Fruit fly (Drosophila melanogaster) whole organism, prepupa: ENCODE measurements around the gene CG14770.

Experiments
- CG11294 ChIP-seq: fragments of 200-800 bp; sonication (Bioruptor generic); IDR thresholded peaks from 2 replicates; pipeline ENCODE4 v1.3.6; 2022; ENCODE audit warnings: missing biosample characterization, missing genetic modification characterization
- CG11762 ChIP-seq: fragments of 200-800 bp; sonication (Bioruptor generic); optimal IDR thresholded peaks from 3 replicates; lab custom pipeline; 2016; ENCODE audit warnings: missing biosample characterization, missing genetic modification characterization; ENCODE audit not compliant: insufficient read depth
- CG11902 ChIP-seq: fragments of 200-800 bp; sonication (Bioruptor generic); optimal IDR thresholded peaks from 3 replicates; lab custom pipeline; 2016; ENCODE audit warnings: missing biosample characterization, missing genetic modification characterization
- CG15336 ChIP-seq: fragments of 200-800 bp; sonication (Bioruptor generic); IDR thresholded peaks from 2 replicates; pipeline ENCODE4 v1.3.6; 2022; ENCODE audit warnings: missing biosample characterization, missing genetic modification characterization
- CG16779 ChIP-seq: fragments of 200-800 bp; sonication (Bioruptor generic); optimal IDR thresholded peaks from 3 replicates; lab custom pipeline; 2017; ENCODE audit warnings: missing biosample characterization, mild to moderate bottlenecking, missing genetic modification characterization
- CG3032 ChIP-seq: fragments of 200-800 bp; optimal IDR thresholded peaks from 2 replicates; lab custom pipeline; 2019; ENCODE audit warnings: missing biosample characterization, mild to moderate bottlenecking, missing genetic modification characterization, moderate library complexity
- CG31627 ChIP-seq: fragments of 200-800 bp; sonication (Bioruptor generic); optimal IDR thresholded peaks from 3 replicates; lab custom pipeline; 2016; ENCODE audit warnings: missing biosample characterization, missing genetic modification characterization
- CG32006 ChIP-seq: fragments of 200-800 bp; sonication (Bioruptor generic); optimal IDR thresholded peaks from 3 replicates; lab custom pipeline; 2017; ENCODE audit warnings: missing biosample characterization, mild to moderate bottlenecking, missing genetic modification characterization
- CG4318 ChIP-seq: fragments of 200-800 bp; sonication (Bioruptor generic); optimal IDR thresholded peaks from 3 replicates; lab custom pipeline; 2017; ENCODE audit warnings: missing biosample characterization, mild to moderate bottlenecking, missing genetic modification characterization
- CG6792 ChIP-seq: fragments of 200-800 bp; sonication (Bioruptor generic); optimal IDR thresholded peaks from 3 replicates; lab custom pipeline; 2016; ENCODE audit warnings: missing biosample characterization, missing genetic modification characterization
- CG6808 ChIP-seq: fragments of 200-800 bp; sonication (Bioruptor generic); optimal IDR thresholded peaks from 3 replicates; lab custom pipeline; 2017; ENCODE audit warnings: missing biosample characterization, missing genetic modification characterization, mild to moderate bottlenecking, moderate library complexity, missing genetic modification reagents
- CG6854 ChIP-seq: fragments of 200-800 bp; sonication (Bioruptor generic); optimal IDR thresholded peaks from 2 replicates; lab custom pipeline; 2017; ENCODE audit warnings: missing biosample characterization, mild to moderate bottlenecking, missing genetic modification characterization
- CG7368 ChIP-seq: fragments of 200-800 bp; sonication (Bioruptor generic); optimal IDR thresholded peaks from 3 replicates; lab custom pipeline; 2016; ENCODE audit warnings: missing biosample characterization, missing genetic modification characterization
- CG8119 ChIP-seq: fragments of 200-800 bp; sonication (Bioruptor generic); IDR thresholded peaks from 3 replicates; pipeline ENCODE4 v1.3.6; 2022; ENCODE audit warnings: missing biosample characterization, missing genetic modification characterization
- CG8319 ChIP-seq: fragments of 200-800 bp; sonication (Bioruptor generic); optimal IDR thresholded peaks from 3 replicates; lab custom pipeline; 2016; ENCODE audit warnings: missing biosample characterization, missing genetic modification characterization
- Eip78C ChIP-seq: fragments of 200-800 bp; sonication (Bioruptor generic); peaks from one replicate; lab custom pipeline; 2016; ENCODE audit warnings: missing biosample characterization, missing genetic modification characterization
- Ets21C ChIP-seq: fragments of 200-800 bp; sonication (Bioruptor generic); optimal IDR thresholded peaks from 3 replicates; lab custom pipeline; 2016; ENCODE audit warnings: missing biosample characterization, missing genetic modification characterization
- Gug ChIP-seq: fragments of 200-800 bp; sonication (Bioruptor generic); IDR thresholded peaks from 2 replicates; pipeline ENCODE4 v1.3.6; 2022; ENCODE audit warnings: missing biosample characterization, missing genetic modification characterization
- Hr38 ChIP-seq: sonication (Bioruptor generic); optimal IDR thresholded peaks from 2 replicates; lab custom pipeline; 2016; ENCODE audit warnings: missing biosample characterization, missing genetic modification characterization
- Hr4 ChIP-seq: fragments of 200-800 bp; sonication (Bioruptor generic); optimal IDR thresholded peaks from 3 replicates; lab custom pipeline; 2016; ENCODE audit warnings: missing biosample characterization, missing genetic modification characterization
- OdsH ChIP-seq: fragments of 200-800 bp; sonication (Bioruptor generic); optimal IDR thresholded peaks from 3 replicates; lab custom pipeline; 2016; ENCODE audit warnings: missing biosample characterization, missing genetic modification characterization
- Smox ChIP-seq: fragments of 200-800 bp; sonication (Bioruptor generic); optimal IDR thresholded peaks from 3 replicates; lab custom pipeline; 2016; ENCODE audit warnings: missing biosample characterization, missing genetic modification characterization
- Sox102F ChIP-seq: fragments of 200-800 bp; sonication (Bioruptor generic); optimal IDR thresholded peaks from 2 replicates; lab custom pipeline; 2016; ENCODE audit warnings: missing biosample characterization, mild to moderate bottlenecking, missing genetic modification characterization
- Sox14 ChIP-seq: fragments of 200-800 bp; sonication (Bioruptor generic); optimal IDR thresholded peaks from 3 replicates; lab custom pipeline; 2016; ENCODE audit warnings: missing biosample characterization, missing genetic modification characterization
- dac ChIP-seq: fragments of 200-800 bp; sonication (Bioruptor generic); optimal IDR thresholded peaks from 2 replicates; lab custom pipeline; 2017; ENCODE audit warnings: missing biosample characterization, mild to moderate bottlenecking, missing genetic modification characterization
- dsx ChIP-seq: fragments of 200-800 bp; optimal IDR thresholded peaks from 3 replicates; lab custom pipeline; 2019; ENCODE audit warnings: missing biosample characterization, mild to moderate bottlenecking, missing genetic modification characterization, moderate library complexity; ENCODE audit not compliant: poor library complexity, severe bottlenecking
- eg ChIP-seq: fragments of 200-800 bp; sonication (Bioruptor generic); IDR thresholded peaks from 3 replicates; pipeline ENCODE4 v1.3.6; 2022; ENCODE audit warnings: missing biosample characterization, missing genetic modification characterization
- esn ChIP-seq: fragments of 200-800 bp; sonication (Bioruptor generic); optimal IDR thresholded peaks from 2 replicates; lab custom pipeline; 2016; ENCODE audit warnings: missing biosample characterization, mild to moderate bottlenecking, missing genetic modification characterization, moderate library complexity
- fd59A ChIP-seq: fragments of 200-800 bp; sonication (Bioruptor generic); optimal IDR thresholded peaks from 2 replicates; lab custom pipeline; 2017; ENCODE audit warnings: missing biosample characterization, mild to moderate bottlenecking, missing genetic modification characterization, missing genetic modification reagents
- fd85E ChIP-seq: fragments of 200-800 bp; sonication (Bioruptor generic); optimal IDR thresholded peaks from 3 replicates; lab custom pipeline; 2016; ENCODE audit warnings: missing biosample characterization, missing genetic modification characterization
- net ChIP-seq: fragments of 200-800 bp; sonication (Bioruptor generic); optimal IDR thresholded peaks from 3 replicates; lab custom pipeline; 2016; ENCODE audit warnings: missing biosample characterization, missing genetic modification characterization
- pdm3 ChIP-seq: fragments of 200-800 bp; sonication (Bioruptor generic); optimal IDR thresholded peaks from 3 replicates; lab custom pipeline; 2016; ENCODE audit warnings: missing biosample characterization, missing genetic modification characterization
- salr ChIP-seq, 2 experiments: fragments of 200-800 bp; sonication (Bioruptor generic); optimal IDR thresholded peaks; 3 replicates each; lab custom pipeline; 2016 to 2018; ENCODE audit warnings: missing biosample characterization in 2 of 2, missing genetic modification characterization in 2 of 2, mild to moderate bottlenecking in 1 of 2
- spab ChIP-seq: fragments of 200-800 bp; sonication (Bioruptor generic); optimal IDR thresholded peaks from 2 replicates; lab custom pipeline; 2017; ENCODE audit warnings: missing biosample characterization, mild to moderate bottlenecking, missing genetic modification characterization, missing genetic modification reagents
- svp ChIP-seq: fragments of 200-800 bp; sonication (Bioruptor generic); peaks from one replicate; lab custom pipeline; 2016; ENCODE audit warnings: missing biosample characterization, missing genetic modification characterization
- topi ChIP-seq: fragments of 200-800 bp; sonication (Bioruptor generic); optimal IDR thresholded peaks from 3 replicates; lab custom pipeline; 2016; ENCODE audit warnings: missing biosample characterization, missing genetic modification characterization

CG14770 gene

dm6 chrX:1399056-1400003 lies 30.3 kb downstream of the CG14770 start (continued):
- TF ChIP-seq esn (GFP tag; lab: Kevin White, UChicago) (peak; percentile 27), CG11294 (GFP tag; lab: Robert Waterston, UW) (no peak), CG8119 (GFP tag; lab: Robert Waterston, UW) (peak; percentile 35; the same call in 2 of the 3 replicates), CG11762 (GFP tag; lab: Kevin White, UChicago) (no peak), CG4318 (GFP tag; lab: Kevin White, UChicago) (no peak), CG3032 (tag; lab: Kevin White, UChicago) (peak; percentile 5), CG11902 (GFP tag; lab: Kevin White, UChicago) (no peak), Ets21C (GFP tag; lab: Kevin White, UChicago) (no peak), fd85E (no peak), topi (GFP tag; lab: Kevin White, UChicago) (no peak), CG16779 (tag; lab: Kevin White, UChicago) (no peak), dsx (GFP tag; lab: Kevin White, UChicago) (no peak), CG7368 (GFP tag; lab: Kevin White, UChicago) (peak; percentile 25), CG6792 (no peak), CG6808 (GFP tag; lab: Kevin White, UChicago) (no peak), CG6854 (peak; percentile 100), spab (GFP tag; lab: Kevin White, UChicago) (no peak), dac (GFP tag; lab: Kevin White, UChicago) (peak; percentile 32), svp (peak; percentile 69), net (no peak), Eip78C (GFP tag; lab: Kevin White, UChicago) (peak; percentile 72)

DNA sequence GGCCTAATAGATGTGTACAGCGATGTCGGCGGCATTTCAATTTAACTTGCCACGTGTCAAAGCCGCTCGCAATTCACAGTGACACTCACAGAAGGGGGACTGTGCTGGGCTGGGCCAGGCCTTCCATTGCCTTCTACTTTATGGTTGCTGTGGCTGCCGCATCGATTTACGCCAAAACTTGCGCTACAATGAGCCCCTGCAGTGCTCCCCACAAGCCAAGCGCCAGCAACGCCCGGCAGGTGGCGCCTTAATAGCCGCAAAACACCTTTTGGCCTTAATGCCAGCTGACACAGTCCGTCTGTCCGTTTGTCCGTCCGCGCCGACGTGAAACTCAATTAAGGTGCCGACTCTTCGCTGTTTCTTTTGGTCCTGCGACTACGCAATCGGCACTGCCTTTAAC lies 36.0 kb downstream of the CG14770 start:
- no peak for TF ChIP-seq Gug (GFP tag; lab: Robert Waterston, UW)
- no peak for TF ChIP-seq fd85E
- no peak for TF ChIP-seq salr (GFP tag; optimal IDR thresholded peaks at IDR 0.05; lab: Kevin White, UChicago)
- no peak for TF ChIP-seq OdsH (GFP tag; lab: Kevin White, UChicago)
- no peak for TF ChIP-seq dsx (GFP tag; lab: Kevin White, UChicago)
- no peak for TF ChIP-seq net
- no peak for TF ChIP-seq CG15336 (GFP tag; lab: Robert Waterston, UW)

DNA sequence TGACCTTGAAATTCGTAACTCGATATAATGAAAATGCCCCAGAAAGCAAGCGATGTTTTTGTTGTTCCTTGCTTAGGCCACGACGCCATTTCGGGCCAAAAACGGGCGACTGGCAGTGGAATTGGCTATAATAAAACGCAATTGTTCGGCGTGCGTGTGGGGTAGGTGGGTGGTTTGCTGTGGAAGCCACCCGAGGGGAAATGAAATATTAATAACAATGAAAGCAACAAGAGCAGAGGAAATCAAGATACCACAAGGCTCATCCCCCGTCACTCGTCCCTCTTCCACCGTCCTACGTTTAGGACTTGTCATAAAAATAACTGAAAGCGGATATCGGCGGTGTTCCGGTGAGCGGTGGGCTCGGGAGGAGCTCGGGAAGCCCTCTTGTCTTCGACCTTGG lies 36.7 kb downstream of the CG14770 start:
- TF ChIP-seq pdm3 (no peak), eg (GFP tag; lab: Robert Waterston, UW) (no peak), CG16779 (tag; lab: Kevin White, UChicago) (no peak), CG31627 (GFP tag; lab: Kevin White, UChicago) (no peak), CG8319 (GFP tag; lab: Kevin White, UChicago) (no peak), Hr38 (GFP tag; lab: Kevin White, UChicago) (no peak), fd85E (no peak), CG6792 (no peak), Smox (GFP tag; lab: Kevin White, UChicago) (no peak), CG3032 (tag; lab: Kevin White, UChicago) (no peak), Hr4 (GFP tag; lab: Kevin White, UChicago) (no peak), CG32006 (GFP tag; lab: Kevin White, UChicago) (no peak), Sox102F (GFP tag; lab: Kevin White, UChicago) (no peak), CG15336 (GFP tag; lab: Robert Waterston, UW) (no peak)

DNA sequence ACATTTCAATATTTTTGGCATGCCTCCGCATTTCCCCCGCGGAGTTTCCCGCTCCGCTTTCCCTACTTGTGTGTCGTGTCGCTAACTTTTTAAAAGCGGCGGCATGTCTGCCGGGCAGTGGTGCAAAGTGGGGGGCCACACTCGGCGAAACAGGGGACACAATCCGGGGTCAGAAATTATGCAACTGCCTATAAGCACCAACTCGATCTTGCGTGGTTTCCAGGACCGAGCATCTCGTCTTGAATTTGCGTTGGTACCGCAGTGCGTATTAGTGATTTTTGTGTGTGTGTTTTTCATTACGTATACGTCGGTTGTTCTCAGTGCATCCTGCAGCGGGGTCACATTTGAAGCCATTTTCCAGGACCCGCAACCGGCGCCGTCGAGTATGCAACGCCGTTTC lies 38.6 kb downstream of the CG14770 start:
- TF ChIP-seq fd59A (GFP tag; lab: Kevin White, UChicago) (no peak), svp (peak; percentile 58), Smox (GFP tag; lab: Kevin White, UChicago) (no peak), Sox14 (GFP tag; lab: Kevin White, UChicago) (no peak), Eip78C (GFP tag; lab: Kevin White, UChicago) (peak; percentile 49)
